Fruit fly (Drosophila melanogaster): ENCODE measurements around the gene Obp73a.

Gene Obp73a

DNA sequence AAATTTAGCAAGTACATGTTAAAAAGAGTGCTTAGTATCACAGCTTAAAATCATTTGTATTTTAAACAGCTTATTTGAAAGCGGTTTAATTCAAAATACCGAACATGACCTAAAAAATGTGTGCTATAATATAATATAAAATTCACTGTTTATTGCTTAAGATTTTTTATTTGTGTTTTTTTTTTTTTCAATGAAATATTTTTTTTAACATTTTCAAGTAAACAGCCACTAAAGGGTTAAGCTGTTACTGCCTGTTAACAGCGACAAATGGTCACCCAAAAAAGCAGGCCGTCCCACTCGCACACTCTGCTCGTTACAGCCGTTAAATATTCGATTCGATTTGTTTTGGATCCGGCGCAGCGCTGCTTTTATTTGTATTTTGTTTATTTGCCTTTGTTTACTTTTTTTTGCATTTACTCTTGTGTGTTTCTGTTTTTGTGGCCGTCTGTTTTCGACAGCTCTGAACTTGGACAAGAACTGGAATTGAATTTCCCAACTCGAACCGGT, 30.5 kb downstream of the Obp73a start (continued):
- TF ChIP-seq Hr83 (GFP tag; optimal IDR thresholded peaks at IDR 0.05; ENCODE audit: poor library complexity, severe bottlenecking): no peak
- TF ChIP-seq CG9705 (GFP tag; optimal IDR thresholded peaks at IDR 0.05): peak; percentile 26
- TF ChIP-seq foxo (GFP tag; optimal IDR thresholded peaks at IDR 0.05): peak; percentile 1 to 47
- no peak for TF ChIP-seq rgr (GFP tag; optimal IDR thresholded peaks at IDR 0.05)
- TF ChIP-seq dl (GFP tag; optimal IDR thresholded peaks at IDR 0.05; ENCODE audit: insufficient read depth in 1 of 2, partially characterized antibody in 2 of 2): no peak
- TF ChIP-seq tai (GFP tag; optimal IDR thresholded peaks at IDR 0.05): peak; percentile 49
- no peak for TF ChIP-seq dsf (GFP tag; optimal IDR thresholded peaks at IDR 0.05; ENCODE audit: borderline replicate concordance)
- TF ChIP-seq Rel (GFP tag; optimal IDR thresholded peaks at IDR 0.05): peak; percentile 49
- peak; percentile 27 for TF ChIP-seq Rel (tag; optimal IDR thresholded peaks at IDR 0.05)
- no peak for TF ChIP-seq Myc (optimal IDR thresholded peaks at IDR 0.05)
- TF ChIP-seq Vsx2 (GFP tag; optimal IDR thresholded peaks at IDR 0.05; ENCODE audit: partially characterized antibody): no peak
- TF ChIP-seq Mio (GFP tag; optimal IDR thresholded peaks at IDR 0.05): no peak
- no peak for TF ChIP-seq Abd-B (GFP tag; optimal IDR thresholded peaks at IDR 0.05)
- no peak for TF ChIP-seq CG32264 (GFP tag; optimal IDR thresholded peaks at IDR 0.05)
- peak; percentile 23 for TF ChIP-seq OdsH (GFP tag; optimal IDR thresholded peaks at IDR 0.05)

DNA sequence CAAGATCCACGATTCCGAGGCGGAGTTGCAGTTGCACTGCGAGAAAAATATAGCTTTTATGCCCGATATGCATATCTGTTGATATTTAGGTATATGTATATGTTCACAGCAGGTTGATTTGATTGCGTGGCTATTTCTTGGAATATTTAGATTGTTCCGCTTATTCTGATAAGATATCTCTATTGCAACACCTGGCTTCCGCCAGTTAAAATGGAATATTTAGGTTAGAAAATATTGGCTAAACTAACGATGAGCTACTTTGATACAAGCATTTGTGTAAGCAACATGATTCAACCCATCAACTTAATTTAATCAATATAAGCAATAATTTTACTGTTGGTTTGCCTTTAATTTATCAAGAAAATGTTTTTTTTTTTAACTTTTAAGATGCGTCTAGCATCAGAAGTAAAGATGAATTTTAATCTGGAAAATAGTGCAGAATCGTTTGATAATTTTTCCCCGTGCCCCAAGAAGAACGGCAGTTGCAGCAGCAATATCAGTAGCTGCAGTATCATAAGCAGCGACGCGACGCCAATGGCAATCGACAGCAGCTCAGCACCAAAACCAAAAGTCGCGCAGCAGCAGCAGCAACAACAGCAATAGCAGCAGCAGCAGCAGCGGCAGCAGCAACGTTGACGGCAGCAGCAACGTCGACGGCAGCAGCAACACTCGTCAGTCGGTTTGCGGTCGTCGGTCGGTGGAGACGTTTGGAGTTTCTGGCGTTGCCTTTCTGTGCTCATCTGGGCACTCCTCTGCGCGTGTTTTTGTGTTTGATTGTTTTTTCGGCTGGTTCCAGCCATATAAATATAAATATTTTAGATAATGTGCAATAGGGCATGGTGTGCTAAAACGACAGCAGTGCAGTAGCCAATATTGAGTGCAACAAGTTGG, 31.7 kb downstream of the Obp73a start:
- no peak for TF ChIP-seq dl (GFP tag; optimal IDR thresholded peaks at IDR 0.05; ENCODE audit: insufficient read depth in 1 of 2, partially characterized antibody in 2 of 2)
- peak; percentile 69 for TF ChIP-seq woc (GFP tag; optimal IDR thresholded peaks at IDR 0.05)
- TF ChIP-seq CG9705 (GFP tag; optimal IDR thresholded peaks at IDR 0.05): peak; percentile 19
- peak; percentile 44 for TF ChIP-seq brk (GFP tag; optimal IDR thresholded peaks at IDR 0.05)
- no peak for TF ChIP-seq usp (GFP tag; optimal IDR thresholded peaks at IDR 0.05)
- no peak for TF ChIP-seq lola (GFP tag; optimal IDR thresholded peaks at IDR 0.05)
- TF ChIP-seq Myc (optimal IDR thresholded peaks at IDR 0.05): no peak
- TF ChIP-seq pan (optimal IDR thresholded peaks at IDR 0.05): no peak
- TF ChIP-seq HLH106 (tag; optimal IDR thresholded peaks at IDR 0.05): peak; percentile 55
- TF ChIP-seq br (GFP tag; optimal IDR thresholded peaks at IDR 0.05): peak; percentile 62
- TF ChIP-seq Mio (GFP tag; optimal IDR thresholded peaks at IDR 0.05): no peak
- TF ChIP-seq Vsx2 (GFP tag; optimal IDR thresholded peaks at IDR 0.05; ENCODE audit: partially characterized antibody): no peak
- TF ChIP-seq foxo (GFP tag; optimal IDR thresholded peaks at IDR 0.05): peak in 1 of 2 experiments; percentile 68
- TF ChIP-seq OdsH (GFP tag; optimal IDR thresholded peaks at IDR 0.05): peak; percentile 50
- no peak for TF ChIP-seq GATAd (GFP tag; optimal IDR thresholded peaks at IDR 0.05)
- no peak for TF ChIP-seq N (GFP tag; optimal IDR thresholded peaks at IDR 0.05)
- peak; percentile 58 for TF ChIP-seq ey (GFP tag; optimal IDR thresholded peaks at IDR 0.05)
- TF ChIP-seq CG32264 (GFP tag; optimal IDR thresholded peaks at IDR 0.05): no peak
- no peak for TF ChIP-seq sage (GFP tag; optimal IDR thresholded peaks at IDR 0.05)
- TF ChIP-seq tai (GFP tag; optimal IDR thresholded peaks at IDR 0.05): peak; percentile 33
- TF ChIP-seq Dif (GFP tag; optimal IDR thresholded peaks at IDR 0.05; ENCODE audit: partially characterized antibody): no peak
- peak; percentile 72 for TF ChIP-seq fru (GFP tag; optimal IDR thresholded peaks at IDR 0.05)
- no peak for TF ChIP-seq Rel (GFP tag; optimal IDR thresholded peaks at IDR 0.05)
- no peak for TF ChIP-seq Rel (tag; optimal IDR thresholded peaks at IDR 0.05)
- TF ChIP-seq psq (GFP tag; optimal IDR thresholded peaks at IDR 0.05): peak; percentile 80
- peak; percentile 18 for TF ChIP-seq Hr83 (GFP tag; optimal IDR thresholded peaks at IDR 0.05; ENCODE audit: poor library complexity, severe bottlenecking)
- TF ChIP-seq sv (GFP tag; optimal IDR thresholded peaks at IDR 0.05): no peak
- TF ChIP-seq jim (GFP tag; optimal IDR thresholded peaks at IDR 0.05): no peak
- no peak for TF ChIP-seq Abd-B (GFP tag; optimal IDR thresholded peaks at IDR 0.05)
- peak; percentile 43 for TF ChIP-seq h (GFP tag; optimal IDR thresholded peaks at IDR 0.05)
- TF ChIP-seq rgr (GFP tag; optimal IDR thresholded peaks at IDR 0.05): peak; percentile 21
- no peak for TF ChIP-seq Jra (GFP tag; optimal IDR thresholded peaks at IDR 0.05)
- TF ChIP-seq CrebA (GFP tag; optimal IDR thresholded peaks at IDR 0.05; ENCODE audit: borderline replicate concordance): no peak
- TF ChIP-seq dmrt93B (GFP tag; optimal IDR thresholded peaks at IDR 0.05): peak; percentile 54
- peak; percentile 55 for TF ChIP-seq Sp1 (GFP tag; optimal IDR thresholded peaks at IDR 0.05)
- peak; percentile 27 for TF ChIP-seq Hnf4 (GFP tag; optimal IDR thresholded peaks at IDR 0.05)
- TF ChIP-seq Hr78 (GFP tag; optimal IDR thresholded peaks at IDR 0.05): no peak
- peak; percentile 80 for TF ChIP-seq Dfd (GFP tag; optimal IDR thresholded peaks at IDR 0.05)
- TF ChIP-seq dsf (GFP tag; optimal IDR thresholded peaks at IDR 0.05; ENCODE audit: borderline replicate concordance): no peak
